Fruit fly (Drosophila melanogaster) whole organism: ENCODE results near the gene CG13461.

Source experiments
- CG8478 ChIP-seq: fragments of >200 bp; optimal IDR thresholded peaks from 2 replicates; lab custom pipeline; 2018; ENCODE audit warnings: inconsistent platforms
- Dll ChIP-seq: fragments of >200 bp; optimal IDR thresholded peaks from 2 replicates; lab custom pipeline; 2017
- EcR ChIP-seq, 2 experiments: fragments of >200 bp; optimal IDR thresholded peaks; 2 replicates each; lab custom pipeline; 2017; ENCODE audit warnings: missing biosample characterization in 2 of 2, missing genetic modification characterization in 2 of 2, missing genetic modification reagents in 2 of 2
- pan ChIP-seq: fragments of >200 bp; optimal IDR thresholded peaks from 2 replicates; lab custom pipeline; 2017
- psq ChIP-seq: fragments of >200 bp; optimal IDR thresholded peaks from 2 replicates; lab custom pipeline; 2017
- usp ChIP-seq: fragments of >200 bp; optimal IDR thresholded peaks from 2 replicates; lab custom pipeline; 2017; ENCODE audit warnings: missing biosample characterization, missing genetic modification characterization, mixed read lengths

CG13461 gene

dm6 chr3L:15039510-15039909 lies 12.8 kb downstream of the CG13461 start:
- TF ChIP-seq pan (no peak), psq (lab: Kevin White, UChicago) (no peak)

- TF ChIP-seq pan (no peak), usp (GFP tag; lab: Kevin White, UChicago) (no peak), CG8478 (lab: Kevin White, UChicago) (no peak), psq (lab: Kevin White, UChicago) (no peak), Dll (lab: Kevin White, UChicago) (no peak)
Measured at dm6 chr3L:15035585-15035984, 16.7 kb downstream of the CG13461 start.

dm6 chr3L:15034714-15035076 lies 17.6 kb downstream of the CG13461 start:
- TF ChIP-seq psq (lab: Kevin White, UChicago), result no peak
- TF ChIP-seq usp (GFP tag; lab: Kevin White, UChicago), result no peak
- no peak for TF ChIP-seq CG8478 (lab: Kevin White, UChicago)
- no peak for TF ChIP-seq Dll (lab: Kevin White, UChicago)
- no peak for TF ChIP-seq EcR (GFP tag; optimal IDR thresholded peaks at IDR 0.05; lab: Kevin White, UChicago)
- no peak for TF ChIP-seq pan

- no peak for TF ChIP-seq CG8478 (lab: Kevin White, UChicago)
- no peak for TF ChIP-seq usp (GFP tag; lab: Kevin White, UChicago)
- no peak for TF ChIP-seq pan
- TF ChIP-seq EcR (GFP tag; optimal IDR thresholded peaks at IDR 0.05; lab: Kevin White, UChicago), result no peak
- no peak for TF ChIP-seq psq (lab: Kevin White, UChicago)
- TF ChIP-seq Dll (lab: Kevin White, UChicago), result no peak
Measured at dm6 chr3L:15034061-15034713, 18.1 kb downstream of the CG13461 start.

dm6 chr3L:15031773-15032172 lies 20.5 kb downstream of the CG13461 start:
- TF ChIP-seq usp (GFP tag; lab: Kevin White, UChicago) (no peak), CG8478 (lab: Kevin White, UChicago) (no peak), psq (lab: Kevin White, UChicago) (no peak), Dll (lab: Kevin White, UChicago) (no peak), EcR (GFP tag; optimal IDR thresholded peaks at IDR 0.05; lab: Kevin White, UChicago) (no peak), pan (no peak)

- no peak for TF ChIP-seq psq (lab: Kevin White, UChicago)
Measured at dm6 chr3L:15023192-15023591, 29.1 kb downstream of the CG13461 start, which contains the start of gene CG32148. CG32148 (plus strand) TSS chr3L:15023492.

dm6 chr3L:15021008-15021407 lies 31.3 kb downstream of the CG13461 start:
- TF ChIP-seq Dll (lab: Kevin White, UChicago) (no peak), pan (no peak), psq (lab: Kevin White, UChicago) (no peak), EcR (GFP tag; optimal IDR thresholded peaks at IDR 0.05; lab: Kevin White, UChicago) (no peak), CG8478 (lab: Kevin White, UChicago) (no peak), usp (GFP tag; lab: Kevin White, UChicago) (no peak)

- TF ChIP-seq psq (lab: Kevin White, UChicago), result no peak
- no peak for TF ChIP-seq EcR (GFP tag; optimal IDR thresholded peaks at IDR 0.05; lab: Kevin White, UChicago)
- no peak for TF ChIP-seq Dll (lab: Kevin White, UChicago)
- TF ChIP-seq CG8478 (lab: Kevin White, UChicago), result no peak
- no peak for TF ChIP-seq pan
- TF ChIP-seq usp (GFP tag; lab: Kevin White, UChicago), result no peak
Measured at dm6 chr3L:15013957-15014692, 38.2 kb downstream of the CG13461 start, which contains the start of gene Reck. Reck (minus strand) TSS chr3L:15014062.

dm6 chr3L:15013296-15013695 lies 39.0 kb downstream of the CG13461 start:
- TF ChIP-seq psq (lab: Kevin White, UChicago) (no peak), usp (GFP tag; lab: Kevin White, UChicago) (no peak), pan (no peak), Dll (lab: Kevin White, UChicago) (no peak), CG8478 (lab: Kevin White, UChicago) (no peak), EcR (GFP tag; optimal IDR thresholded peaks at IDR 0.05; lab: Kevin White, UChicago) (no peak)

dm6 chr3L:15011638-15012335 lies 40.5 kb downstream of the CG13461 start:
- TF ChIP-seq EcR (GFP tag; optimal IDR thresholded peaks at IDR 0.05; lab: Kevin White, UChicago), result no peak
- TF ChIP-seq Dll (lab: Kevin White, UChicago), result no peak
- no peak for TF ChIP-seq psq (lab: Kevin White, UChicago)
- TF ChIP-seq pan, result no peak
- no peak for TF ChIP-seq CG8478 (lab: Kevin White, UChicago)
- TF ChIP-seq usp (GFP tag; lab: Kevin White, UChicago), result no peak

dm6 chr3L:15011142-15011541 lies 41.1 kb downstream of the CG13461 start:
- no peak for TF ChIP-seq pan
- TF ChIP-seq EcR (GFP tag; optimal IDR thresholded peaks at IDR 0.05; lab: Kevin White, UChicago), result no peak
- no peak for TF ChIP-seq usp (GFP tag; lab: Kevin White, UChicago)
- no peak for TF ChIP-seq psq (lab: Kevin White, UChicago)
- no peak for TF ChIP-seq CG8478 (lab: Kevin White, UChicago)
- TF ChIP-seq Dll (lab: Kevin White, UChicago), result no peak
